Fruit fly (Drosophila melanogaster): ENCODE results near the gene Fuca.

The Fuca gene

dm6 chr3L:11551949-11552348 lies 29.4 kb upstream of the Fuca start (continued):
- TF ChIP-seq vvl (GFP tag; IDR thresholded peaks at IDR 0.05) (0 out of 2 replicates have a peak, but pooled peaks have one; percentile 47), Stat92E (GFP tag; optimal IDR thresholded peaks at IDR 0.05) (no peak), gcm (GFP tag; optimal IDR thresholded peaks at IDR 0.05) (peak; percentile 45), scrt (GFP tag; optimal IDR thresholded peaks at IDR 0.05) (no peak)

DNA sequence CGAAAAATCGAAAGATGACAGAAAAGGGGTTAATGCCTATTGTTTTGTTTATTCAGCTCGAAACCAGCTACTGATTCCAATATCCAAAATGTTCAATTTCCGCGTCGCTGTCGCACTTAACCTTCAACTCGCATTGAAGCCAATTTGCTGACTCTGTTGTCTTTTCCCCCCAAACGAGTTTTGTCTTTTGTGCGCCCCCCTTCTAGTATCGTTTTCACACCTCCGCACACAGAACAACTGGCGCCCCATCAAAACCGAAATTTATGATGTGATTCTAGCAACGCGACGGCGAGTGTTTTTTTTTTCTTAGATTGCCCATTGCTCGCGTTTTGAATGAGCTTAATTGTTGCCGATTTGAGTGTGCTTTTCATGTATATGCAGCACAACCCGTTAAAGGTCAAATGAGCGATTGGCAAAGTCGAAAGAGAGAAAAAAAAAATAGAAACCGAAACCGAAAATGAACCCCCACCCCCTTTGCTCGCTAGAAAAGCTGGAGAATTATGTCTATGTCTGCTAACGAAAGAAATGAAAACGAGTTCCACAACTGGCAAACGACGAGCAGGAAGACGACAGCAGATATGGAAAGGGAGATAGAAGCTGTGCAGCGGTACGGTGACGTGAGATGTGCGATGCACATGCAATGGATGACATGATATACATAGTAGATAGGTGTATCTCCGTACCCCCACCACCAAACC lies 28.0 kb upstream of the Fuca start:
- TF ChIP-seq slbo (GFP tag; IDR thresholded peaks at IDR 0.05) = peak; percentile 44; the same call in 1 of the 2 replicates
- no peak for TF ChIP-seq CG17385 (GFP tag; optimal IDR thresholded peaks at IDR 0.05)
- TF ChIP-seq Lhr (GFP tag; optimal IDR thresholded peaks at IDR 0.05) = no peak
- no peak for TF ChIP-seq CG43689 (GFP tag; IDR thresholded peaks at IDR 0.05)
- TF ChIP-seq grn (GFP tag; optimal IDR thresholded peaks at IDR 0.05) = no peak
- no peak for TF ChIP-seq Optix (GFP tag; IDR thresholded peaks at IDR 0.05)
- TF ChIP-seq Dll (GFP tag; IDR thresholded peaks at IDR 0.05; ENCODE audit: partially characterized antibody) = no peak
- no peak for TF ChIP-seq Drgx (GFP tag; IDR thresholded peaks at IDR 0.05)
- TF ChIP-seq odd (GFP tag; optimal IDR thresholded peaks at IDR 0.05) = no peak
- TF ChIP-seq lov (optimal IDR thresholded peaks at IDR 0.05) = no peak
- TF ChIP-seq lov (GFP tag; IDR thresholded peaks at IDR 0.05) = no peak
- no peak for TF ChIP-seq gsb (GFP tag; IDR thresholded peaks at IDR 0.05)
- no peak for TF ChIP-seq Ets65A (GFP tag)
- no peak; the same call in 2 of the 3 replicates for TF ChIP-seq CG2199 (GFP tag; IDR thresholded peaks at IDR 0.05)
- TF ChIP-seq sc (optimal IDR thresholded peaks at IDR 0.05) = no peak
- TF ChIP-seq sc (GFP tag; optimal IDR thresholded peaks at IDR 0.05) = no peak
- peak; percentile 26 for TF ChIP-seq sug (tag; optimal IDR thresholded peaks at IDR 0.05)
- TF ChIP-seq CG34376 (GFP tag; optimal IDR thresholded peaks at IDR 0.05) = peak; percentile 14
- no peak for TF ChIP-seq NC2β (GFP tag; optimal IDR thresholded peaks at IDR 0.05)
- TF ChIP-seq ab (GFP tag; optimal IDR thresholded peaks at IDR 0.05) = no peak
- TF ChIP-seq D19B (GFP tag; optimal IDR thresholded peaks at IDR 0.05) = no peak
- no peak for TF ChIP-seq tup (GFP tag; optimal IDR thresholded peaks at IDR 0.05)
- TF ChIP-seq CG12236 (GFP tag; optimal IDR thresholded peaks at IDR 0.05) = no peak
- TF ChIP-seq Dref (GFP tag; IDR thresholded peaks at IDR 0.05) = no peak
- peak; percentile 67 for TF ChIP-seq kni (GFP tag; optimal IDR thresholded peaks at IDR 0.05)
- no peak for TF ChIP-seq eyg (GFP tag; optimal IDR thresholded peaks at IDR 0.05)
- peak; percentile 57 for TF ChIP-seq lab (GFP tag; optimal IDR thresholded peaks at IDR 0.05)
- TF ChIP-seq Rfx (GFP tag; IDR thresholded peaks at IDR 0.05) = peak; percentile 59
- TF ChIP-seq chif (GFP tag; optimal IDR thresholded peaks at IDR 0.05) = no peak
- TF ChIP-seq CG9932 (GFP tag; IDR thresholded peaks at IDR 0.05) = peak; percentile 29; the same call in 1 of the 2 replicates
- TF ChIP-seq Ada2b (GFP tag; IDR thresholded peaks at IDR 0.05) = no peak
- TF ChIP-seq twi (tag; optimal IDR thresholded peaks at IDR 0.05) = no peak
- TF ChIP-seq CG11696 (GFP tag; IDR thresholded peaks at IDR 0.05) = peak; percentile 82
- TF ChIP-seq inv (GFP tag; IDR thresholded peaks at IDR 0.05; ENCODE audit: partially characterized antibody) = no peak
- no peak for TF ChIP-seq CG8290 (GFP tag; optimal IDR thresholded peaks at IDR 0.05)
- TF ChIP-seq CG8290 (tag; optimal IDR thresholded peaks at IDR 0.05) = peak in 1 of 2 experiments; percentile 64
- TF ChIP-seq z (GFP tag; IDR thresholded peaks at IDR 0.05) = peak; percentile 37; the same call in 1 of the 3 replicates
- TF ChIP-seq CG18011 (GFP tag; optimal IDR thresholded peaks at IDR 0.05) = no peak
- TF ChIP-seq sr (GFP tag; IDR thresholded peaks at IDR 0.05) = peak; percentile 72; the same call in 2 of the 3 replicates
- TF ChIP-seq B-H1 (GFP tag; IDR thresholded peaks at IDR 0.05) = no peak
- TF ChIP-seq ara (GFP tag; IDR thresholded peaks at IDR 0.05) = no peak
- TF ChIP-seq jigr1 (GFP tag; IDR thresholded peaks at IDR 0.05) = no peak
- peak; percentile 7; the same call in 1 of the 2 replicates for TF ChIP-seq E2f1 (GFP tag; IDR thresholded peaks at IDR 0.05)
- TF ChIP-seq CG8388 (GFP tag; optimal IDR thresholded peaks at IDR 0.05) = no peak
- TF ChIP-seq MTF-1 (GFP tag; optimal IDR thresholded peaks at IDR 0.05; ENCODE audit: borderline replicate concordance) = no peak
